Worm (Caenorhabditis elegans): ENCODE data around the gene Y50D4B.1.

Gene Y50D4B.1

DNA sequence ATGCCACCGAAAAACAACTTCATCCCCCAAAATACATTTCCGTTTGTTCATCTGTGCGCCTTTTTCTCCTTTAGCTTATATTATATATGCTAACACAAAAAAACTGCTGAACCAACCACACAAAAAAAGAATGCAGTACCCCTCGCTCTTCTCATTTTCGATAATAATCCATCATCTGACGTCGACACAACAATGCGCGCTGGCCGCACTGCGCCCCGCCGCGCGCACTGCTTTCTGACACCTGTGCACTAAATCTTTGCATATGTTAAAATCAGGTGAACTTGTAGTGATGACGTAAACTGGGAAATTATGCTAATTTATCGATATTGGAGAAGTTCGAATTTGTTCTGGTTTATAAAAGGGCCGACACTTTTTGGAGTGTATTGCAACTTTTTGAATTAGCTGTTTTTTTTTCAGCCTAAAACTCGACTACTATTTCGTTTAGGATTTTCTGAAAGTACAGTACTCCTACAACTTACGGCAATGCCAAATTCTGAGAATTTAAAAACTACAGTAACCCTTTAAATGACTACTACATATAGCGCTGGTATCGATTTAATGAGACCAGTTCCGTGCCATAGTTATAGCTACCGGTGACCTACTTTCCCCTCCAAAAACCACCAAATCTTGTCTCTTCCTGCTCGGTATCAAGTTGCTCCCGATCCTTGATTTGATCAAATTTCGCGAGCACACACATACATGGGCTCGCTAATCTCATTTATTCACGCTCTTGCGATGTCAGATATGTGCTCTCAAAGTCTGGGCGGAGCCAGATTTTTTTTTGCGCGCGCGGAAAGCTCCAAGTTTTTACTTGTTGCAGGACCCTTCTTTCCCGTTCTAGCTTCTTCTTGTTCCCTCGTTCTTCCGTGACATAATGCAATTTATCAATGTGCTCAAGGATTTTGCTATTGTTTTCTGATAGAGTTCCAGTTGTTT, 37.2 kb downstream of the Y50D4B.1 start (continued):
- TF ChIP-seq nhr-71 (tag; optimal IDR thresholded peaks at IDR 0.05) (peak; percentile 66), alr-1 (tag; optimal IDR thresholded peaks at IDR 0.05; ENCODE audit: borderline replicate concordance) (no peak), hpl-2 (GFP tag; optimal IDR thresholded peaks at IDR 0.05) (no peak), sup-37 (GFP tag; optimal IDR thresholded peaks at IDR 0.05) (no peak), lin-15B (tag; optimal IDR thresholded peaks at IDR 0.05) (no peak), nhr-19 (GFP tag; conservative IDR thresholded peaks at IDR 0.05) (no peak), unc-30 (tag; optimal IDR thresholded peaks at IDR 0.05) (no peak), ztf-4 (tag; optimal IDR thresholded peaks at IDR 0.05) (no peak), C34B4.2 (tag; optimal IDR thresholded peaks at IDR 0.05) (no peak), mdl-1 (tag; optimal IDR thresholded peaks at IDR 0.05) (no peak), ets-5 (GFP tag; IDR thresholded peaks at IDR 0.05) (no peak), nhr-237 (tag; optimal IDR thresholded peaks at IDR 0.05) (no peak), nhr-28 (tag; optimal IDR thresholded peaks at IDR 0.05) (no peak), efl-3 (GFP tag; optimal IDR thresholded peaks at IDR 0.05) (no peak), unc-62 (GFP tag; optimal IDR thresholded peaks at IDR 0.05) (no peak), egl-27 (tag; optimal IDR thresholded peaks at IDR 0.05) (no peak), ceh-82 (tag; optimal IDR thresholded peaks at IDR 0.05) (no peak), snpc-4 (tag; optimal IDR thresholded peaks at IDR 0.05) (no peak), fkh-8 (tag; optimal IDR thresholded peaks at IDR 0.05) (peak; percentile 91), rnt-1 (tag; optimal IDR thresholded peaks at IDR 0.05) (no peak), jun-1 (tag; optimal IDR thresholded peaks at IDR 0.05) (no peak), mef-2 (tag; optimal IDR thresholded peaks at IDR 0.05) (no peak), mab-9 (GFP tag; IDR thresholded peaks at IDR 0.05) (no peak), unc-130 (tag; optimal IDR thresholded peaks at IDR 0.05) (no peak), nhr-77 (tag; optimal IDR thresholded peaks at IDR 0.05) (no peak), ceh-8 (GFP tag; optimal IDR thresholded peaks at IDR 0.05) (no peak), nhr-85 (tag) (no peak), swsn-7 (tag; optimal IDR thresholded peaks at IDR 0.05) (peak; percentile 32)

DNA sequence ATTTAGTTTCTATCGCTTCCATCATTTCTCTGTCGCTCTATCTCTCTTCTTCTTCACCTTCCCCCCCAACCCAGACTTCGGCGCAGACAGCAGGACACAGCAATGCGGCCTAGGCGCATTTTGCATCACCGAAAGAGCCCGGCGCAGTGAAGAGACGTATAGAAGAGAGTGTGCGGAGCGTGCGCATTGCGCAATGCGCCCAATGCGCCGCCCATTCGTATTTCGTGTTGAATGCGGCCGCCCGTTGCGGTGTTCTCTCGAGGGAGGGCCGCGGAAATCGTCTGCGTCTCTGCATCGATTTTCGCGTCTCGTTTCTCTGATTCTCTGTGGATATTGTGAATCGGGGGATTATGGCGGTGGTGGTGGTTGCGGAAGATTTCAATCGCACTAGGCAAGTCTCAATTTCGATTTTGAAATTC, 38.6 kb downstream of the Y50D4B.1 start:
- peak; percentile 100 for TF ChIP-seq nhr-71 (tag; optimal IDR thresholded peaks at IDR 0.05)
- TF ChIP-seq ets-5 (GFP tag; IDR thresholded peaks at IDR 0.05), result peak; percentile 97; the same call in 1 of the 2 replicates
- peak; percentile 100 for TF ChIP-seq swsn-7 (tag; optimal IDR thresholded peaks at IDR 0.05)
- TF ChIP-seq dsc-1 (tag; optimal IDR thresholded peaks at IDR 0.05), result peak; percentile 100
- TF ChIP-seq nhr-19 (GFP tag; conservative IDR thresholded peaks at IDR 0.05), result peak; percentile 99
- peak; percentile 82 for TF ChIP-seq blmp-1 (tag; optimal IDR thresholded peaks at IDR 0.05)
- TF ChIP-seq nhr-47 (tag; optimal IDR thresholded peaks at IDR 0.05), result peak; percentile 100
- peak; percentile 74 for TF ChIP-seq Y116A8C.19 (tag; optimal IDR thresholded peaks at IDR 0.05; ENCODE audit: borderline replicate concordance)
- TF ChIP-seq alr-1 (tag; optimal IDR thresholded peaks at IDR 0.05; ENCODE audit: borderline replicate concordance), result no peak
- peak; percentile 93 for TF ChIP-seq zag-1 (tag; optimal IDR thresholded peaks at IDR 0.05)
- peak; percentile 93 for TF ChIP-seq unc-98 (GFP tag; IDR thresholded peaks at IDR 0.05)
- TF ChIP-seq ceh-90 (tag; optimal IDR thresholded peaks at IDR 0.05), result no peak
- peak; percentile 100 for TF ChIP-seq unc-86 (tag; optimal IDR thresholded peaks at IDR 0.05)
- peak; percentile 53 for TF ChIP-seq pqm-1 (tag; optimal IDR thresholded peaks at IDR 0.05)
- peak; percentile 100 for TF ChIP-seq sox-4 (tag; optimal IDR thresholded peaks at IDR 0.05)
- TF ChIP-seq nhr-90 (tag; optimal IDR thresholded peaks at IDR 0.05; ENCODE audit: poor library complexity), result peak; percentile 99
- no peak for TF ChIP-seq nhr-28 (tag; optimal IDR thresholded peaks at IDR 0.05)
- TF ChIP-seq elt-3 (tag; optimal IDR thresholded peaks at IDR 0.05), result peak in 4 of 6 experiments; percentile 27 to 94 (median 79)
- peak; percentile 69 to 91 for TF ChIP-seq egl-27 (tag; optimal IDR thresholded peaks at IDR 0.05)
- TF ChIP-seq ceh-88 (GFP tag; IDR thresholded peaks at IDR 0.05), result peak; percentile 94
- no peak for TF ChIP-seq nhr-84 (tag; optimal IDR thresholded peaks at IDR 0.05)
- peak; percentile 97 for TF ChIP-seq nhr-85 (tag)
- TF ChIP-seq pag-3 (tag; optimal IDR thresholded peaks at IDR 0.05; ENCODE audit: borderline replicate concordance, insufficient read depth), result peak; percentile 11
- peak; percentile 91 for TF ChIP-seq ces-1 (GFP tag; optimal IDR thresholded peaks at IDR 0.05)
- TF ChIP-seq tlp-1 (tag; optimal IDR thresholded peaks at IDR 0.05), result no peak
- TF ChIP-seq lin-39 (tag; optimal IDR thresholded peaks at IDR 0.05), result peak; percentile 88
- peak; percentile 100 for TF ChIP-seq egl-13 (tag; optimal IDR thresholded peaks at IDR 0.05)
- peak; percentile 87 for TF ChIP-seq lin-15B (tag; optimal IDR thresholded peaks at IDR 0.05)
- TF ChIP-seq ama-1 (optimal IDR thresholded peaks at IDR 0.05), result no peak
- peak; percentile 96 to 98 (median 98) for TF ChIP-seq ceh-82 (tag; optimal IDR thresholded peaks at IDR 0.05)
- TF ChIP-seq hpl-2 (GFP tag; optimal IDR thresholded peaks at IDR 0.05), result peak; percentile 79
- no peak for TF ChIP-seq sptf-1 (tag; optimal IDR thresholded peaks at IDR 0.05)

Measured in whole organism, L1 larva.